Fruit fly (Drosophila melanogaster) whole organism, adult: ENCODE data around the gene Hsdl2.

Experiments used
- CG12768 ChIP-seq: fragments of 200-800 bp; sonication (Bioruptor generic); optimal IDR thresholded peaks from 2 replicates; lab custom pipeline; 2017; ENCODE audit warnings: missing biosample characterization, missing genetic modification characterization, mild to moderate bottlenecking, moderate library complexity, missing genetic modification reagents
- CG14711 ChIP-seq: fragments of 200-800 bp; sonication (Bioruptor generic); optimal IDR thresholded peaks from 2 replicates; lab custom pipeline; 2018; ENCODE audit warnings: missing biosample characterization, mild to moderate bottlenecking, missing genetic modification characterization, moderate library complexity
- CG33017 ChIP-seq: fragments of 200-800 bp; sonication (Bioruptor generic); optimal IDR thresholded peaks from 2 replicates; lab custom pipeline; 2018; ENCODE audit warnings: missing biosample characterization, mild to moderate bottlenecking, missing genetic modification characterization, moderate library complexity
- CG7101 ChIP-seq: fragments of 200-800 bp; sonication (Bioruptor generic); optimal IDR thresholded peaks from 2 replicates; lab custom pipeline; 2018; ENCODE audit warnings: missing biosample characterization, mild to moderate bottlenecking, missing genetic modification characterization, moderate library complexity
- Clk ChIP-seq: fragments of 200-800 bp; sonication (Bioruptor generic); optimal IDR thresholded peaks from 2 replicates; lab custom pipeline; 2017; ENCODE audit warnings: missing biosample characterization, missing genetic modification characterization
- Hr96 ChIP-seq: fragments of 200-800 bp; sonication (Bioruptor generic); optimal IDR thresholded peaks from 2 replicates; lab custom pipeline; 2016; ENCODE audit warnings: missing biosample characterization, missing genetic modification characterization
- Mnt ChIP-seq: fragments of 200-800 bp; sonication (Bioruptor generic); optimal IDR thresholded peaks from 2 replicates; lab custom pipeline; 2016; ENCODE audit warnings: missing biosample characterization, mild to moderate bottlenecking, missing genetic modification characterization
- cic ChIP-seq: fragments of 200-800 bp; sonication (Bioruptor generic); optimal IDR thresholded peaks from 2 replicates; lab custom pipeline; 2017; ENCODE audit warnings: missing biosample characterization, mild to moderate bottlenecking, missing genetic modification characterization, moderate library complexity
- kay ChIP-seq: fragments of 200-800 bp; sonication (Bioruptor generic); peaks from one replicate; lab custom pipeline; 2016; ENCODE audit warnings: missing biosample characterization, missing genetic modification characterization, borderline replicate concordance
- tj ChIP-seq: fragments of 200-800 bp; sonication (Bioruptor generic); optimal IDR thresholded peaks from 3 replicates; lab custom pipeline; 2017; ENCODE audit warnings: missing biosample characterization, mild to moderate bottlenecking, missing genetic modification characterization, moderate library complexity

dm6 chr3R:27637264-27637860 lies 40.0 kb upstream of the Hsdl2 start:
- TF ChIP-seq CG12768 (GFP tag; lab: Kevin White, UChicago) (no peak), CG33017 (tag; lab: Kevin White, UChicago) (no peak), kay (GFP tag; lab: Kevin White, UChicago) (no peak), tj (GFP tag; lab: Kevin White, UChicago) (no peak), CG14711 (tag; lab: Kevin White, UChicago) (no peak), CG7101 (tag; lab: Kevin White, UChicago) (no peak), Mnt (GFP tag; lab: Kevin White, UChicago) (no peak), cic (GFP tag; lab: Kevin White, UChicago) (no peak), Hr96 (GFP tag; lab: Kevin White, UChicago) (no peak), Clk (GFP tag; lab: Kevin White, UChicago) (no peak)
